Worm (Caenorhabditis elegans) whole organism, late embryonic: ENCODE data around the gene C09H5.7.

Source experiments
- C38D4.7 ChIP-seq: fragments of 200-800 bp; sonication (Bioruptor generic); optimal IDR thresholded peaks from 2 replicates; lab custom pipeline; 2018; ENCODE audit warnings: mild to moderate bottlenecking, missing genetic modification characterization, moderate library complexity, missing compliant biosample characterization
- K09A11.1 ChIP-seq: sonication (generic microtip); optimal IDR thresholded peaks from 2 replicates; lab custom pipeline; 2017; ENCODE audit warnings: antibody characterized with exemption, mild to moderate bottlenecking, missing genetic modification characterization, missing compliant biosample characterization; ENCODE audit not compliant: insufficient read depth
- T23F11.4 ChIP-seq: fragments of 200-800 bp; sonication (Bioruptor generic); optimal IDR thresholded peaks from 2 replicates; lab custom pipeline; 2018; ENCODE audit warnings: mild to moderate bottlenecking, missing genetic modification characterization, missing compliant biosample characterization
- ceh-14 ChIP-seq: sonication (generic microtip); optimal IDR thresholded peaks from 2 replicates; lab custom pipeline; 2016; ENCODE audit warnings: missing genotype, missing genetic modification characterization, missing compliant biosample characterization
- ceh-18 ChIP-seq: sonication (generic microtip); optimal IDR thresholded peaks from 2 replicates; lab custom pipeline; 2016; ENCODE audit warnings: missing genetic modification characterization, missing compliant biosample characterization
- ceh-22 ChIP-seq: sonication (generic microtip); optimal IDR thresholded peaks from 2 replicates; lab custom pipeline; 2017; ENCODE audit warnings: missing biosample characterization, missing genetic modification characterization
- ceh-24 ChIP-seq: sonication (generic microtip); optimal IDR thresholded peaks from 2 replicates; lab custom pipeline; 2016; ENCODE audit warnings: mild to moderate bottlenecking, missing genetic modification characterization, missing compliant biosample characterization
- ceh-34 ChIP-seq: sonication (generic microtip); optimal IDR thresholded peaks from 2 replicates; lab custom pipeline; 2016; ENCODE audit warnings: mild to moderate bottlenecking, missing genetic modification characterization, missing compliant biosample characterization
- ceh-6 ChIP-seq: fragments of 200-800 bp; sonication (Bioruptor generic); optimal IDR thresholded peaks from 2 replicates; lab custom pipeline; 2018; ENCODE audit warnings: mild to moderate bottlenecking, missing genetic modification characterization, missing compliant biosample characterization
- elt-2 ChIP-seq: sonication (generic microtip); optimal IDR thresholded peaks from 2 replicates; lab custom pipeline; 2016; ENCODE audit warnings: missing genetic modification reagents, missing genetic modification characterization, missing compliant biosample characterization
- ets-4 ChIP-seq: sonication (generic microtip); optimal IDR thresholded peaks from 2 replicates; lab custom pipeline; 2016; ENCODE audit warnings: missing genetic modification characterization, missing compliant biosample characterization
- eyg-1 ChIP-seq: sonication (generic microtip); optimal IDR thresholded peaks from 2 replicates; lab custom pipeline; 2016; ENCODE audit warnings: missing genotype, missing genetic modification characterization, missing compliant biosample characterization
- fax-1 ChIP-seq: sonication (generic microtip); optimal IDR thresholded peaks from 2 replicates; lab custom pipeline; 2016; ENCODE audit warnings: missing genotype, missing genetic modification characterization, missing compliant biosample characterization
- fkh-6 ChIP-seq: sonication (generic microtip); optimal IDR thresholded peaks from 2 replicates; lab custom pipeline; 2016; ENCODE audit warnings: missing genetic modification characterization, missing compliant biosample characterization
- hlh-15 ChIP-seq: sonication (generic microtip); optimal IDR thresholded peaks from 2 replicates; lab custom pipeline; 2016; ENCODE audit warnings: missing genetic modification characterization, missing compliant biosample characterization
- hlh-30 ChIP-seq: sonication (generic microtip); optimal IDR thresholded peaks from 2 replicates; lab custom pipeline; 2017; ENCODE audit warnings: antibody characterized with exemption, missing genetic modification characterization, missing compliant biosample characterization; ENCODE audit not compliant: insufficient read depth
- hlh-8 ChIP-seq: sonication (generic microtip); optimal IDR thresholded peaks from 2 replicates; lab custom pipeline; 2016; ENCODE audit warnings: missing genotype, missing genetic modification characterization, missing compliant biosample characterization
- lim-6 ChIP-seq: sonication (generic microtip); optimal IDR thresholded peaks from 2 replicates; lab custom pipeline; 2016; ENCODE audit warnings: missing genetic modification characterization, missing compliant biosample characterization
- mec-3 ChIP-seq: sonication (generic microtip); optimal IDR thresholded peaks from 2 replicates; lab custom pipeline; 2016; ENCODE audit warnings: borderline replicate concordance, missing genetic modification characterization, missing compliant biosample characterization
- nfya-1 ChIP-seq: sonication (generic microtip); optimal IDR thresholded peaks from 2 replicates; lab custom pipeline; 2017; ENCODE audit warnings: missing genetic modification characterization, mild to moderate bottlenecking, missing compliant biosample characterization, antibody characterized with exemption, moderate library complexity
- nhr-232 ChIP-seq: sonication (generic microtip); optimal IDR thresholded peaks from 2 replicates; lab custom pipeline; 2016; ENCODE audit warnings: missing genetic modification characterization, missing compliant biosample characterization
- npax-4 ChIP-seq: sonication (generic microtip); optimal IDR thresholded peaks from 2 replicates; lab custom pipeline; 2016; ENCODE audit warnings: missing genetic modification characterization, missing compliant biosample characterization
- pat-9 ChIP-seq: fragments of 200-800 bp; sonication (Bioruptor generic); optimal IDR thresholded peaks from 2 replicates; lab custom pipeline; 2018; ENCODE audit warnings: mild to moderate bottlenecking, missing genetic modification characterization, moderate library complexity, missing compliant biosample characterization
- pax-1 ChIP-seq: fragments of 150-350 bp; optimal IDR thresholded peaks from 2 replicates; lab custom pipeline; 2014; ENCODE audit warnings: missing biosample characterization, missing genetic modification characterization
- pha-2 ChIP-seq: sonication (generic microtip); optimal IDR thresholded peaks from 2 replicates; lab custom pipeline; 2017; ENCODE audit warnings: mild to moderate bottlenecking, missing genetic modification characterization, missing compliant biosample characterization
- pqm-1 ChIP-seq: sonication (generic microtip); optimal IDR thresholded peaks from 2 replicates; lab custom pipeline; 2016; ENCODE audit warnings: missing genetic modification characterization, missing compliant biosample characterization
- pros-1 ChIP-seq: fragments of 150-350 bp; optimal IDR thresholded peaks from 2 replicates; lab custom pipeline; 2014; ENCODE audit warnings: missing biosample characterization, missing genetic modification reagents, missing genetic modification characterization
- ref-2 ChIP-seq: sonication (generic microtip); optimal IDR thresholded peaks from 2 replicates; lab custom pipeline; 2016; ENCODE audit warnings: missing genetic modification characterization, missing compliant biosample characterization
- rnt-1 ChIP-seq: sonication (generic microtip); optimal IDR thresholded peaks from 2 replicates; lab custom pipeline; 2016; ENCODE audit warnings: missing genetic modification characterization, missing compliant biosample characterization
- sox-4 ChIP-seq: sonication (generic microtip); optimal IDR thresholded peaks from 2 replicates; lab custom pipeline; 2017; ENCODE audit warnings: mild to moderate bottlenecking, missing genetic modification characterization, inconsistent platforms, missing compliant biosample characterization
- syd-9 ChIP-seq: sonication (generic microtip); optimal IDR thresholded peaks from 2 replicates; lab custom pipeline; 2016; ENCODE audit warnings: mild to moderate bottlenecking, missing genetic modification characterization, moderate library complexity, missing compliant biosample characterization
- ttx-3 ChIP-seq: sonication (generic microtip); optimal IDR thresholded peaks from 2 replicates; lab custom pipeline; 2016; ENCODE audit warnings: missing genetic modification reagents, missing genetic modification characterization, missing compliant biosample characterization
- unc-55 ChIP-seq: sonication (generic microtip); optimal IDR thresholded peaks from 2 replicates; lab custom pipeline; 2017; ENCODE audit warnings: missing biosample characterization, missing genetic modification reagents, missing genetic modification characterization
- unc-86 ChIP-seq: sonication (generic microtip); optimal IDR thresholded peaks from 2 replicates; lab custom pipeline; 2016; ENCODE audit warnings: missing genetic modification characterization, missing compliant biosample characterization
- zip-5 ChIP-seq: sonication (generic microtip); optimal IDR thresholded peaks from 2 replicates; lab custom pipeline; 2016; ENCODE audit warnings: missing genetic modification characterization, missing compliant biosample characterization
- ztf-16 ChIP-seq: sonication (generic microtip); optimal IDR thresholded peaks from 2 replicates; lab custom pipeline; 2017; ENCODE audit warnings: missing genetic modification characterization, missing compliant biosample characterization

Gene C09H5.7

ce11 chrV:8095378-8095777 lies 10.3 kb upstream of the C09H5.7 start, which contains the start of gene str-146:
TSS of gene str-146 (minus strand) at chrV:8095478.
- no peak for TF ChIP-seq pat-9 (tag; lab: Kevin White, UChicago)
- TF ChIP-seq nhr-232 (tag; lab: Kevin White, UChicago), result no peak
- no peak for TF ChIP-seq zip-5 (tag; lab: Kevin White, UChicago)

ce11 chrV:8092385-8092784 lies 7.3 kb upstream of the C09H5.7 start, which contains the start of gene str-129:
TSS of gene str-129 (minus strand) at chrV:8092485.
- TF ChIP-seq ceh-34 (no peak), sox-4 (tag; lab: Kevin White, UChicago) (no peak), hlh-30 (tag; lab: Kevin White, UChicago) (no peak)

ce11 chrV:8090595-8090994 lies 5.6 kb upstream of the C09H5.7 start, which contains the start of gene str-130:
TSS of gene str-130 (minus strand) at chrV:8090695.
- TF ChIP-seq K09A11.1 (tag; lab: Kevin White, UChicago), result no peak
- no peak for TF ChIP-seq ceh-6 (GFP tag; lab: Kevin White, UChicago)
- TF ChIP-seq ref-2 (tag; lab: Kevin White, UChicago), result no peak
- no peak for TF ChIP-seq unc-86 (tag; lab: Kevin White, UChicago)
- TF ChIP-seq ceh-18, result no peak
- no peak for TF ChIP-seq lim-6 (tag; lab: Kevin White, UChicago)
- TF ChIP-seq pros-1 (tag; lab: Kevin White, UChicago), result no peak
- TF ChIP-seq pha-2, result no peak
- TF ChIP-seq mec-3 (tag; lab: Kevin White, UChicago), result no peak
- TF ChIP-seq pat-9 (tag; lab: Kevin White, UChicago), result no peak
- TF ChIP-seq C38D4.7 (GFP tag; lab: Kevin White, UChicago), result no peak
- TF ChIP-seq rnt-1 (tag; lab: Kevin White, UChicago), result no peak
- TF ChIP-seq pqm-1, result no peak
- no peak for TF ChIP-seq T23F11.4 (GFP tag; lab: Kevin White, UChicago)

ce11 chrV:8081579-8081978 lies 3.5 kb downstream of the C09H5.7 start, which contains the start of gene str-131:
TSS of gene str-131 (minus strand) at chrV:8081679.
- TF ChIP-seq ttx-3 (no peak), unc-55 (GFP tag; lab: Kevin White, UChicago) (no peak), eyg-1 (tag; lab: Kevin White, UChicago) (no peak), syd-9 (tag; lab: Kevin White, UChicago) (no peak), ceh-22 (tag; lab: Kevin White, UChicago) (no peak), ceh-14 (tag; lab: Kevin White, UChicago) (no peak), npax-4 (tag; lab: Kevin White, UChicago) (no peak), ztf-16 (no peak), ceh-24 (no peak), hlh-8 (tag; lab: Kevin White, UChicago) (no peak), elt-2 (no peak)

ce11 chrV:8079813-8080212 lies 5.2 kb downstream of the C09H5.7 start:
- TF ChIP-seq pax-1 (tag; lab: Kevin White, UChicago), result no peak
- TF ChIP-seq fkh-6 (tag; lab: Kevin White, UChicago), result no peak
- no peak for TF ChIP-seq unc-86 (tag; lab: Kevin White, UChicago)
- TF ChIP-seq nfya-1, result no peak
- TF ChIP-seq ets-4 (tag; lab: Kevin White, UChicago), result no peak
- TF ChIP-seq rnt-1 (tag; lab: Kevin White, UChicago), result no peak
- TF ChIP-seq hlh-15 (tag; lab: Kevin White, UChicago), result no peak
- TF ChIP-seq hlh-30 (tag; lab: Kevin White, UChicago), result no peak
- no peak for TF ChIP-seq ceh-24
- no peak for TF ChIP-seq syd-9 (tag; lab: Kevin White, UChicago)
- TF ChIP-seq fax-1, result no peak
